Worm (Caenorhabditis elegans) whole organism, midembryonic: Measurements from ENCODE around the gene rhr-1.

Experiments
- T22C8.4 ChIP-seq: fragments of 200-800 bp; sonication (Bioruptor generic); IDR thresholded peaks from 2 replicates; pipeline ENCODE4 v1.3.6; 2022; ENCODE audit warnings: missing genetic modification characterization, missing compliant biosample characterization
- cog-1 ChIP-seq: sonication (generic microtip); optimal IDR thresholded peaks from 2 replicates; lab custom pipeline; 2016; ENCODE audit warnings: missing genetic modification characterization, missing compliant biosample characterization
- flt-1 ChIP-seq: fragments of 200-800 bp; sonication (Bioruptor generic); IDR thresholded peaks from 2 replicates; pipeline ENCODE4 v1.3.6; 2022; ENCODE audit warnings: missing genetic modification characterization, missing compliant biosample characterization
- klf-2 ChIP-seq: fragments of 200-800 bp; sonication (Bioruptor generic); conservative IDR thresholded peaks from 2 replicates; pipeline ENCODE4 v1.3.6; 2022; ENCODE audit warnings: missing genetic modification reagents, missing genetic modification characterization, missing compliant biosample characterization
- med-1 ChIP-seq: sonication (generic microtip); optimal IDR thresholded peaks from 2 replicates; lab custom pipeline; 2017; ENCODE audit warnings: missing genetic modification characterization, mild to moderate bottlenecking, missing compliant biosample characterization, antibody characterized with exemption, missing genetic modification reagents; ENCODE audit not compliant: insufficient read depth
- ref-1 ChIP-seq: fragments of 200-800 bp; sonication (Bioruptor generic); conservative IDR thresholded peaks from 2 replicates; pipeline ENCODE4 v1.3.6; 2022; ENCODE audit warnings: missing genetic modification reagents, missing genetic modification characterization, missing compliant biosample characterization
- tab-1 ChIP-seq: fragments of 200-800 bp; sonication (Bioruptor generic); IDR thresholded peaks from 2 replicates; pipeline ENCODE4 v1.3.6; 2022; ENCODE audit warnings: missing genetic modification characterization, missing compliant biosample characterization
- ztf-23 ChIP-seq: fragments of 200-800 bp; sonication (Bioruptor generic); IDR thresholded peaks from 2 replicates; pipeline ENCODE4 v1.3.6; 2022; ENCODE audit warnings: missing genetic modification reagents, missing genetic modification characterization, missing compliant biosample characterization
- ztf-29 ChIP-seq: fragments of 200-800 bp; sonication (Bioruptor generic); IDR thresholded peaks from 2 replicates; pipeline ENCODE4 v1.3.6; 2022; ENCODE audit warnings: missing genetic modification reagents, missing genetic modification characterization, missing compliant biosample characterization

The rhr-1 gene

DNA sequence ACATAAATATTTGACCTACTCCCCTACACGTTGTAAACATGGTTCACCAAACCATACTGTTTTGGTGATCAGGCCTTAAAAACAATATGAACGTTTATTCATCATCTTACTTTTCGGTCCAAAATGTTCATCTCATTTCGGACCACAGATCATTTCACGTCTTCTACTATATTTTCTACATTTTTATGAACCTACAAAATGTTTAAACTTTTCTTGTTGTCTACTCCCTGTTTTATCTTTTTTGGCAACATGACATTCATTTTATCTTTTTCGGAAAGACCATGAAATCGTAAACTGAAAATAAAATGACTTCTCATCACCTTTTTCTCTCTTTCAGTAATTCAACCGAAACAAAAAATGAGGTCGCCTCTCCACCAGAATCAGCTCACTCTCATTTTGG is at the start of gene rhr-1:
Gene rhr-1, plus strand, starts transcription at position 301 of the 400 bp plus-strand sequence.
- TF ChIP-seq ref-1 (GFP tag; lab: Robert Waterston, UW) = no peak
- TF ChIP-seq klf-2 (GFP tag; lab: Robert Waterston, UW) = no peak
- no peak for TF ChIP-seq med-1
- no peak for TF ChIP-seq T22C8.4 (GFP tag; lab: Robert Waterston, UW)
- TF ChIP-seq tab-1 (GFP tag; lab: Robert Waterston, UW) = no peak
- TF ChIP-seq cog-1 (tag; lab: Kevin White, UChicago) = no peak
- TF ChIP-seq ztf-23 (GFP tag; lab: Robert Waterston, UW) = no peak
- TF ChIP-seq flt-1 (GFP tag; lab: Robert Waterston, UW) = no peak
- TF ChIP-seq ztf-29 (GFP tag; lab: Robert Waterston, UW) = no peak

ce11 chrV:5385914-5386493 is 42.0 kb upstream of the rhr-1 start, which contains the start of gene C35A11.2:
TSS of gene C35A11.2 (plus strand) at chrV:5386299.
- TF ChIP-seq ztf-29 (GFP tag; lab: Robert Waterston, UW) = no peak
- TF ChIP-seq klf-2 (GFP tag; lab: Robert Waterston, UW) = no peak
- no peak for TF ChIP-seq ztf-23 (GFP tag; lab: Robert Waterston, UW)
- TF ChIP-seq tab-1 (GFP tag; lab: Robert Waterston, UW) = no peak
- no peak for TF ChIP-seq T22C8.4 (GFP tag; lab: Robert Waterston, UW)
- TF ChIP-seq ref-1 (GFP tag; lab: Robert Waterston, UW) = no peak
- TF ChIP-seq cog-1 (tag; lab: Kevin White, UChicago) = no peak
- TF ChIP-seq flt-1 (GFP tag; lab: Robert Waterston, UW) = no peak

ce11 chrV:5392993-5393628 is 34.8 kb upstream of the rhr-1 start, which contains the start of gene C35A11.4:
TSS of gene C35A11.4 (minus strand) at chrV:5393148.
- no peak for TF ChIP-seq tab-1 (GFP tag; lab: Robert Waterston, UW)
- no peak for TF ChIP-seq ztf-23 (GFP tag; lab: Robert Waterston, UW)
- TF ChIP-seq T22C8.4 (GFP tag; lab: Robert Waterston, UW) = no peak
- no peak for TF ChIP-seq flt-1 (GFP tag; lab: Robert Waterston, UW)
- TF ChIP-seq ztf-29 (GFP tag; lab: Robert Waterston, UW) = no peak
- no peak for TF ChIP-seq med-1
- TF ChIP-seq cog-1 (tag; lab: Kevin White, UChicago) = no peak
- no peak for TF ChIP-seq klf-2 (GFP tag; lab: Robert Waterston, UW)
- TF ChIP-seq ref-1 (GFP tag; lab: Robert Waterston, UW) = no peak

DNA sequence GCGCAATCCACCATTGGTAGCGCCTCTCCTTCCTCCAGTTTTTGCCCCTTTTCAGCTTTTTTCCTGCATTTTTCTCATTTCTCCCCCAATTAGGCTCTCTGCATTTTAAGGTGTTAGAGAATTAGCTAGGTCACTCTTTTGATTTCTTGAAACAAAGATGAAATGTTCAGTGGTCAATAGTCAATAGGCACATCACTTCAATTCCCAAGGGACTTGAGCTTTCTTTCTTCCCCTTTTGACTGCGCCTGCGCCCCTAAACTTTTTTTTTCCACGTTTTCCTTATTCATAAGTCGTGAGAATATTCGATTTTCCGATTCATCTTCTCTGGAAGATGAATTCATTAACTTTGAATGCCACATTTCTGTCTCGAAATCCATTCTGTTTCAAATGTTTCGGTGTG is 24.0 kb upstream of the rhr-1 start:
- TF ChIP-seq cog-1 (tag; lab: Kevin White, UChicago) = no peak
- TF ChIP-seq flt-1 (GFP tag; lab: Robert Waterston, UW) = no peak
- no peak for TF ChIP-seq klf-2 (GFP tag; lab: Robert Waterston, UW)
- no peak for TF ChIP-seq ztf-29 (GFP tag; lab: Robert Waterston, UW)
- no peak for TF ChIP-seq med-1
- TF ChIP-seq tab-1 (GFP tag; lab: Robert Waterston, UW) = no peak
- TF ChIP-seq ztf-23 (GFP tag; lab: Robert Waterston, UW) = no peak
- no peak for TF ChIP-seq T22C8.4 (GFP tag; lab: Robert Waterston, UW)
- no peak for TF ChIP-seq ref-1 (GFP tag; lab: Robert Waterston, UW)

ce11 chrV:5405053-5405452 is 22.9 kb upstream of the rhr-1 start, which contains the start of gene dmsr-7:
TSS of gene dmsr-7 (plus strand) at chrV:5405353.
- TF ChIP-seq ztf-23 (GFP tag; lab: Robert Waterston, UW) (no peak), flt-1 (GFP tag; lab: Robert Waterston, UW) (no peak), T22C8.4 (GFP tag; lab: Robert Waterston, UW) (no peak), tab-1 (GFP tag; lab: Robert Waterston, UW) (no peak), ztf-29 (GFP tag; lab: Robert Waterston, UW) (no peak), klf-2 (GFP tag; lab: Robert Waterston, UW) (no peak), cog-1 (tag; lab: Kevin White, UChicago) (no peak), ref-1 (GFP tag; lab: Robert Waterston, UW) (no peak), med-1 (no peak)

DNA sequence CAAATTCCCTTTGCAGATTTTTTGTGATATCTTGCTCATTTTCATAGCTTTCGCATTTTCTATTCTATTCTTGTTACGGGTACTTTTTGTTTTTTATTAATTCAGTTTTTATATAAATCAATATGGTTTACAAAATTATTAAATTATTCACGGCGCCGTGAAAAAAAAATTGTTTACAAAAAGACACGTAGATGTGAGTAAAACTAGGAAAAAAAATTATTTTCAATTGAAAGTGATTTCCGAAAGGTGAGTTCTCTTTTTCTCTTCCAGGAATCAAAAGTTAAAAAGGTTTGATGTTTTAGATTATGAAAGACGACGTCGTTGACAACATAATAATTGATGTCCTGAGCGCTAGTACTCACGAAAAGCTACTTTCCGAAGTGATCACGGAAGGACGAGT is 19.7 kb upstream of the rhr-1 start, which contains the start of gene C25A6.1:
Gene C25A6.1, plus strand, starts transcription at position 301 of the 400 bp plus-strand sequence.
- TF ChIP-seq cog-1 (tag; lab: Kevin White, UChicago) = no peak
- no peak for TF ChIP-seq klf-2 (GFP tag; lab: Robert Waterston, UW)
- no peak for TF ChIP-seq ref-1 (GFP tag; lab: Robert Waterston, UW)
- TF ChIP-seq ztf-29 (GFP tag; lab: Robert Waterston, UW) = no peak
- no peak for TF ChIP-seq flt-1 (GFP tag; lab: Robert Waterston, UW)
- no peak for TF ChIP-seq tab-1 (GFP tag; lab: Robert Waterston, UW)
- TF ChIP-seq ztf-23 (GFP tag; lab: Robert Waterston, UW) = no peak
- TF ChIP-seq med-1 = no peak
- TF ChIP-seq T22C8.4 (GFP tag; lab: Robert Waterston, UW) = no peak

- TF ChIP-seq T22C8.4 (GFP tag; lab: Robert Waterston, UW) (no peak), ref-1 (GFP tag; lab: Robert Waterston, UW) (no peak), flt-1 (GFP tag; lab: Robert Waterston, UW) (no peak), med-1 (no peak), klf-2 (GFP tag; lab: Robert Waterston, UW) (no peak), tab-1 (GFP tag; lab: Robert Waterston, UW) (no peak), ztf-29 (GFP tag; lab: Robert Waterston, UW) (no peak)
Measured at ce11 chrV:5408921-5409320, 19.0 kb upstream of the rhr-1 start.

- TF ChIP-seq flt-1 (GFP tag; lab: Robert Waterston, UW) (no peak), ref-1 (GFP tag; lab: Robert Waterston, UW) (no peak), T22C8.4 (GFP tag; lab: Robert Waterston, UW) (no peak), med-1 (no peak), ztf-29 (GFP tag; lab: Robert Waterston, UW) (no peak), ztf-23 (GFP tag; lab: Robert Waterston, UW) (no peak), klf-2 (GFP tag; lab: Robert Waterston, UW) (no peak), cog-1 (tag; lab: Kevin White, UChicago) (no peak)
Measured at ce11 chrV:5410679-5411078, 17.3 kb upstream of the rhr-1 start, which contains the start of gene F08F3.4. TSS of gene F08F3.4 (plus strand) at chrV:5410955.
